Worm (Caenorhabditis elegans) whole organism, L2 larva: ENCODE data around the gene C14A4.6.

Source experiments
- ZK546.5 ChIP-seq: sonication (generic microtip); optimal IDR thresholded peaks from 2 replicates; lab custom pipeline; 2017; ENCODE audit warnings: missing biosample characterization, missing genetic modification characterization
- ama-1 ChIP-seq: fragments of 150-350 bp; optimal IDR thresholded peaks from 2 replicates; lab custom pipeline; 2018; ENCODE audit warnings: inconsistent platforms
- blmp-1 ChIP-seq: sonication (generic microtip); optimal IDR thresholded peaks from 2 replicates; lab custom pipeline; 2017; ENCODE audit warnings: missing genetic modification characterization, mild to moderate bottlenecking, missing compliant biosample characterization, antibody characterized with exemption, moderate library complexity; ENCODE audit not compliant: insufficient read depth
- elt-1 ChIP-seq: fragments of 150-350 bp; optimal IDR thresholded peaks from 2 replicates; lab custom pipeline; 2014; ENCODE audit warnings: missing biosample characterization, missing genetic modification characterization
- lin-13 ChIP-seq: fragments of 150-350 bp; optimal IDR thresholded peaks from 2 replicates; lab custom pipeline; 2014; ENCODE audit warnings: missing biosample characterization, missing genetic modification reagents, missing genetic modification characterization
- mbf-1 ChIP-seq: sonication (generic microtip); optimal IDR thresholded peaks from 2 replicates; lab custom pipeline; 2017; ENCODE audit warnings: missing biosample characterization, missing genetic modification characterization
- mdl-1 ChIP-seq, 2 experiments: fragments of 150-350 bp in 1 of 2; sonication (generic microtip) in 1 of 2; optimal IDR thresholded peaks; 2 replicates each; lab custom pipeline; 2017; ENCODE audit warnings: missing biosample characterization in 2 of 2, missing genetic modification characterization in 2 of 2
- nhr-21 ChIP-seq: fragments of 150-350 bp; optimal IDR thresholded peaks from 2 replicates; lab custom pipeline; 2014; ENCODE audit warnings: missing biosample characterization, missing genetic modification characterization
- nhr-25 ChIP-seq: fragments of 150-350 bp; sonication (generic microtip); optimal IDR thresholded peaks from 3 replicates; lab custom pipeline; 2014; ENCODE audit warnings: missing biosample characterization, missing genetic modification characterization
- snpc-4 ChIP-seq: fragments of 150-350 bp; optimal IDR thresholded peaks from 2 replicates; lab custom pipeline; 2014; ENCODE audit warnings: missing biosample characterization, missing genetic modification characterization
- ztf-11 ChIP-seq: sonication (generic microtip); optimal IDR thresholded peaks from 2 replicates; lab custom pipeline; 2017; ENCODE audit warnings: missing biosample characterization, missing genetic modification characterization

DNA sequence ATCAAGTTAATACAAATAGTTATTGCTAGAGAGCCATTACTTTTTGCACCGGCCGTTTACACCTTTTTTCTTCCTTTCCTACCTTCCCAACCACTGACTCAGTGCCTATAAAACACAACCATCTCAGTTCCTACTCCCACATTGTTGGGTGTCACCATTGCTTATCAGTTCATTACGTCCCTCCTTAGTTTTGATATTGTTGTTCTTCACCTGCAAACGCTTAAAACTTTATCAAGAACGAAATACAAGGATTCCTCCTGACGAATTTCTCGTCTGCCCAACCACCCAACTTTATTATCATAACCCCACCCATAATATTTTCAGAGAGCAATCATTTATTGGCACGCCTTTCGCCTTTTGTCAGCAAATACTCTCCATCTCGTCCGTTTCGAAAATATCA is 32.5 kb upstream of the C14A4.6 start:
- no peak for TF ChIP-seq ama-1 (lab: Kevin White, UChicago)
- TF ChIP-seq blmp-1 (tag; lab: Kevin White, UChicago), result no peak
- TF ChIP-seq elt-1 (tag; lab: Kevin White, UChicago), result no peak
- no peak for TF ChIP-seq snpc-4 (tag; lab: Kevin White, UChicago)
- no peak for TF ChIP-seq nhr-21
- no peak for TF ChIP-seq mdl-1 (tag; optimal IDR thresholded peaks at IDR 0.05; lab: Kevin White, UChicago)
- no peak for TF ChIP-seq lin-13
- no peak for TF ChIP-seq ZK546.5 (tag; lab: Kevin White, UChicago)
- no peak for TF ChIP-seq mbf-1 (tag; lab: Kevin White, UChicago)
- TF ChIP-seq nhr-25 (tag; lab: Kevin White, UChicago), result no peak
- no peak for TF ChIP-seq ztf-11 (tag; lab: Kevin White, UChicago)
